Fruit fly (Drosophila melanogaster) whole organism, pupa: ENCODE measurements around the gene CG3117.

ENCODE experiments used
- CG10348 ChIP-seq: fragments of 200-800 bp; sonication (Bioruptor generic); IDR thresholded peaks from 2 replicates; pipeline ENCODE4 v1.3.6; 2022; ENCODE audit warnings: missing biosample characterization, missing genetic modification characterization
- CG12605 ChIP-seq: fragments of 200-800 bp; sonication (Bioruptor generic); IDR thresholded peaks from 2 replicates; pipeline ENCODE4 v1.3.6; 2022; ENCODE audit warnings: missing biosample characterization, missing genetic modification characterization
- CG13204 ChIP-seq: fragments of 200-800 bp; sonication (Bioruptor generic); optimal IDR thresholded peaks from 2 replicates; lab custom pipeline; 2018; ENCODE audit warnings: missing biosample characterization, mild to moderate bottlenecking, missing genetic modification characterization, moderate library complexity
- CG14655 ChIP-seq: fragments of 200-800 bp; sonication (Bioruptor generic); optimal IDR thresholded peaks from 3 replicates; lab custom pipeline; 2017; ENCODE audit warnings: mild to moderate bottlenecking, missing biosample characterization, missing genetic modification reagents, missing genetic modification characterization
- CG15710 ChIP-seq: fragments of 200-800 bp; sonication (Bioruptor generic); optimal IDR thresholded peaks from 2 replicates; lab custom pipeline; 2018; ENCODE audit warnings: missing biosample characterization, mild to moderate bottlenecking, missing genetic modification characterization, moderate library complexity
- CG17806 ChIP-seq: fragments of 200-800 bp; sonication (Bioruptor generic); optimal IDR thresholded peaks from 2 replicates; lab custom pipeline; 2018; ENCODE audit warnings: missing biosample characterization, mild to moderate bottlenecking, missing genetic modification characterization, moderate library complexity
- CG32121 ChIP-seq: fragments of 200-800 bp; sonication (Bioruptor generic); IDR thresholded peaks from 2 replicates; pipeline ENCODE4 v1.3.6; 2022; ENCODE audit warnings: missing biosample characterization, missing genetic modification characterization
- CG34367 ChIP-seq: fragments of 200-800 bp; sonication (Bioruptor generic); optimal IDR thresholded peaks from 2 replicates; lab custom pipeline; 2018; ENCODE audit warnings: missing biosample characterization, mild to moderate bottlenecking, missing genetic modification characterization
- CG4496 ChIP-seq: fragments of 200-800 bp; sonication (Bioruptor generic); IDR thresholded peaks from 3 replicates; pipeline ENCODE4 v1.3.6; 2022; ENCODE audit warnings: missing biosample characterization, missing genetic modification characterization
- CG8159 ChIP-seq: fragments of 200-800 bp; sonication (Bioruptor generic); optimal IDR thresholded peaks from 3 replicates; lab custom pipeline; 2018; ENCODE audit warnings: missing biosample characterization, mild to moderate bottlenecking, missing genetic modification characterization, moderate library complexity
- CG8301 ChIP-seq: fragments of 200-800 bp; sonication (Bioruptor generic); optimal IDR thresholded peaks from 2 replicates; lab custom pipeline; 2018; ENCODE audit warnings: missing biosample characterization, mild to moderate bottlenecking, missing genetic modification characterization
- CG9948 ChIP-seq: fragments of 200-800 bp; sonication (Bioruptor generic); optimal IDR thresholded peaks from 2 replicates; lab custom pipeline; 2018; ENCODE audit warnings: missing biosample characterization, mild to moderate bottlenecking, missing genetic modification characterization, moderate library complexity
- D1 ChIP-seq: fragments of 200-800 bp; sonication (Bioruptor generic); optimal IDR thresholded peaks from 2 replicates; lab custom pipeline; 2018; ENCODE audit warnings: missing biosample characterization, mild to moderate bottlenecking, missing genetic modification characterization, moderate library complexity
- EcR ChIP-seq: fragments of 200-800 bp; sonication (Bioruptor generic); optimal IDR thresholded peaks from 3 replicates; lab custom pipeline; 2019; ENCODE audit warnings: missing biosample characterization, missing genetic modification characterization, mild to moderate bottlenecking, moderate library complexity, missing genetic modification reagents
- Ets98B ChIP-seq: fragments of 200-800 bp; sonication (Bioruptor generic); IDR thresholded peaks from 2 replicates; pipeline ENCODE4 v1.3.6; 2022; ENCODE audit warnings: missing biosample characterization, missing genetic modification characterization
- Pif1A ChIP-seq: fragments of 200-800 bp; sonication (Bioruptor generic); optimal IDR thresholded peaks from 3 replicates; lab custom pipeline; 2016; ENCODE audit warnings: missing biosample characterization, missing genetic modification characterization
- Pif1B ChIP-seq: fragments of 200-800 bp; sonication (Bioruptor generic); optimal IDR thresholded peaks from 3 replicates; lab custom pipeline; 2016; ENCODE audit warnings: missing biosample characterization, missing genetic modification characterization
- Snoo ChIP-seq: fragments of 200-800 bp; sonication (Bioruptor generic); optimal IDR thresholded peaks from 3 replicates; lab custom pipeline; 2017; ENCODE audit warnings: missing biosample characterization, mild to moderate bottlenecking, missing genetic modification characterization, inconsistent platforms
- fd96Ca ChIP-seq: fragments of 200-800 bp; sonication (Bioruptor generic); IDR thresholded peaks from 3 replicates; pipeline ENCODE4 v1.3.6; 2022; ENCODE audit warnings: missing biosample characterization, missing genetic modification characterization
- gl ChIP-seq: fragments of 200-800 bp; sonication (Bioruptor generic); optimal IDR thresholded peaks from 2 replicates; lab custom pipeline; 2018; ENCODE audit warnings: missing biosample characterization, mild to moderate bottlenecking, missing genetic modification characterization
- rn ChIP-seq: fragments of 200-800 bp; sonication (Bioruptor generic); IDR thresholded peaks from 2 replicates; pipeline ENCODE4 v1.3.6; 2022; ENCODE audit warnings: missing biosample characterization, missing genetic modification characterization

Gene CG3117

DNA sequence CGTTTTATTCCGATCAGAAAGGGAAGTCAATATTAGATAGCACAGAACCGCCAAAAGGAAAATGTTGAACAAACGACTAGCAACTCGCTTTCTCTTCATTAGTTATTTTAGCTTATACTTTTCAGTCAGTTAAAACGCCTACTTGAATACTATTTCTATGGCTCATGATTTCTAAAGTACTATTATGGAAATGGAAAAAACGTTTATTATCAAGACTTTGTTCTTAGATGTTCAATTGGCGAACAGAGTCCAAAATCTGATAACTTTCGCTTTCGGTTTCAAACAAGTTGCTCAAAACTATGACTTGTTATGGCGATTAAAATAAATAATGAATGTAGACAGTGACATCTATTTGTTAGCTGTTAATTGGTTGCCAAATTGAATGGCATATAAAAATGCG, 21.6 kb downstream of the CG3117 start, which contains the start of gene CG3123:
TSS of gene CG3123 (minus strand) at position 101 of the 400 bp plus-strand sequence.
- TF ChIP-seq Pif1B (no peak), Pif1A (GFP tag; lab: Kevin White, UChicago) (no peak), CG13204 (GFP tag; lab: Kevin White, UChicago) (no peak), CG10348 (GFP tag; lab: Robert Waterston, UW) (no peak), rn (no peak), CG12605 (GFP tag; lab: Robert Waterston, UW) (no peak), Ets98B (GFP tag; lab: Robert Waterston, UW) (no peak), CG9948 (no peak), CG8301 (no peak), EcR (GFP tag; lab: Kevin White, UChicago) (no peak), Snoo (no peak)

- no peak for TF ChIP-seq Pif1A (GFP tag; lab: Kevin White, UChicago)
- no peak for TF ChIP-seq CG13204 (GFP tag; lab: Kevin White, UChicago)
- no peak for TF ChIP-seq Pif1B
- TF ChIP-seq gl: no peak
- TF ChIP-seq CG17806: no peak
- no peak for TF ChIP-seq Snoo
Observed at dm6 chr2L:2815673-2816072, 31.3 kb downstream of the CG3117 start, which contains the start of gene G6P. TSS of gene G6P (minus strand) at chr2L:2815760.

dm6 chr2L:2812137-2812536, 34.9 kb downstream of the CG3117 start, which contains the start of gene CG2964:
TSS of gene CG2964 (plus strand) at chr2L:2812437.
- TF ChIP-seq CG17806: no peak
- no peak for TF ChIP-seq D1
- TF ChIP-seq CG32121 (GFP tag; lab: Robert Waterston, UW): no peak
- TF ChIP-seq Snoo: no peak
- TF ChIP-seq Pif1B: no peak
- no peak for TF ChIP-seq CG10348 (GFP tag; lab: Robert Waterston, UW)
- TF ChIP-seq, all 21 proteins: peak for 0

dm6 chr2L:2810831-2811230, 36.2 kb downstream of the CG3117 start:
- no peak for TF ChIP-seq D1
- no peak for TF ChIP-seq CG4496 (GFP tag; lab: Robert Waterston, UW)
- TF ChIP-seq Pif1A (GFP tag; lab: Kevin White, UChicago): no peak
- no peak for TF ChIP-seq CG13204 (GFP tag; lab: Kevin White, UChicago)
- TF ChIP-seq Snoo: no peak
- no peak for TF ChIP-seq Pif1B
- no peak for TF ChIP-seq CG15710 (tag; lab: Kevin White, UChicago)

- TF ChIP-seq CG13204 (GFP tag; lab: Kevin White, UChicago): peak; percentile 54
- TF ChIP-seq Pif1A (GFP tag; lab: Kevin White, UChicago): no peak
- TF ChIP-seq CG8301: no peak
- TF ChIP-seq EcR (GFP tag; lab: Kevin White, UChicago): no peak
- no peak for TF ChIP-seq CG9948
- TF ChIP-seq CG4496 (GFP tag; lab: Robert Waterston, UW): peak; percentile 67
- no peak for TF ChIP-seq CG14655 (GFP tag; lab: Kevin White, UChicago)
- TF ChIP-seq CG10348 (GFP tag; lab: Robert Waterston, UW): no peak
- peak; percentile 44 for TF ChIP-seq CG12605 (GFP tag; lab: Robert Waterston, UW)
- TF ChIP-seq CG34367 (tag; lab: Kevin White, UChicago): no peak
- no peak for TF ChIP-seq rn
- TF ChIP-seq Ets98B (GFP tag; lab: Robert Waterston, UW): peak; percentile 37; the same call in 1 of the 2 replicates
Observed at dm6 chr2L:2808038-2808699, 38.8 kb downstream of the CG3117 start.

- TF ChIP-seq CG10348 (GFP tag; lab: Robert Waterston, UW) (no peak), CG34367 (tag; lab: Kevin White, UChicago) (no peak), gl (no peak), CG17806 (no peak), CG8159 (tag; lab: Kevin White, UChicago) (no peak), Pif1A (GFP tag; lab: Kevin White, UChicago) (no peak), fd96Ca (GFP tag; lab: Robert Waterston, UW) (no peak), D1 (no peak), Ets98B (GFP tag; lab: Robert Waterston, UW) (no peak), CG13204 (GFP tag; lab: Kevin White, UChicago) (no peak), CG12605 (GFP tag; lab: Robert Waterston, UW) (no peak)
Observed at dm6 chr2L:2807597-2807996, 39.4 kb downstream of the CG3117 start.

- peak; percentile 1 for TF ChIP-seq CG15710 (tag; lab: Kevin White, UChicago)
- peak; percentile 21 for TF ChIP-seq Pif1A (GFP tag; lab: Kevin White, UChicago)
- TF ChIP-seq Ets98B (GFP tag; lab: Robert Waterston, UW): peak; percentile 44; the same call in 1 of the 2 replicates
- TF ChIP-seq CG9948: no peak
- TF ChIP-seq D1: no peak
- peak; percentile 88 for TF ChIP-seq gl
- TF ChIP-seq CG32121 (GFP tag; lab: Robert Waterston, UW): no peak
- TF ChIP-seq CG13204 (GFP tag; lab: Kevin White, UChicago): peak; percentile 91
- TF ChIP-seq rn: no peak
- TF ChIP-seq Snoo: peak; percentile 29
- peak; percentile 45 for TF ChIP-seq CG14655 (GFP tag; lab: Kevin White, UChicago)
- TF ChIP-seq CG8159 (tag; lab: Kevin White, UChicago): peak; percentile 30
- TF ChIP-seq CG34367 (tag; lab: Kevin White, UChicago): peak; percentile 34
- no peak for TF ChIP-seq fd96Ca (GFP tag; lab: Robert Waterston, UW)
- peak; percentile 17 for TF ChIP-seq CG8301
- TF ChIP-seq CG4496 (GFP tag; lab: Robert Waterston, UW): 0 out of 3 replicates have a peak, but pooled peaks have one; percentile 38
- TF ChIP-seq CG10348 (GFP tag; lab: Robert Waterston, UW): no peak
- TF ChIP-seq EcR (GFP tag; lab: Kevin White, UChicago): peak; percentile 95
- TF ChIP-seq CG12605 (GFP tag; lab: Robert Waterston, UW): no peak
- TF ChIP-seq CG17806: no peak
- peak; percentile 20 for TF ChIP-seq Pif1B
Observed at dm6 chr2L:2806190-2806763, 40.7 kb downstream of the CG3117 start.
